Worm (Caenorhabditis elegans) whole organism, late embryonic: ENCODE measurements around the gene C10G8.4.

Experiments
- C08G9.2 ChIP-seq: sonication (generic microtip); optimal IDR thresholded peaks from 2 replicates; lab custom pipeline; 2016; ENCODE audit warnings: mild to moderate bottlenecking, missing genetic modification characterization, moderate library complexity, missing compliant biosample characterization
- C38D4.7 ChIP-seq: fragments of 200-800 bp; sonication (Bioruptor generic); optimal IDR thresholded peaks from 2 replicates; lab custom pipeline; 2018; ENCODE audit warnings: mild to moderate bottlenecking, missing genetic modification characterization, moderate library complexity, missing compliant biosample characterization
- ceh-18 ChIP-seq: sonication (generic microtip); optimal IDR thresholded peaks from 2 replicates; lab custom pipeline; 2016; ENCODE audit warnings: missing genetic modification characterization, missing compliant biosample characterization
- ceh-9 ChIP-seq: sonication (generic microtip); optimal IDR thresholded peaks from 2 replicates; lab custom pipeline; 2016; ENCODE audit warnings: mild to moderate bottlenecking, missing genetic modification characterization, inconsistent platforms, missing compliant biosample characterization
- nhr-11 ChIP-seq: fragments of 150-350 bp; optimal IDR thresholded peaks from 2 replicates; lab custom pipeline; 2014; ENCODE audit warnings: missing biosample characterization, missing genetic modification characterization
- pax-1 ChIP-seq: fragments of 150-350 bp; optimal IDR thresholded peaks from 2 replicates; lab custom pipeline; 2014; ENCODE audit warnings: missing biosample characterization, missing genetic modification characterization
- tbx-7 ChIP-seq: sonication (generic microtip); optimal IDR thresholded peaks from 2 replicates; lab custom pipeline; 2016; ENCODE audit warnings: missing genotype, missing genetic modification characterization, missing compliant biosample characterization
- unc-55 ChIP-seq: sonication (generic microtip); optimal IDR thresholded peaks from 2 replicates; lab custom pipeline; 2017; ENCODE audit warnings: missing biosample characterization, missing genetic modification reagents, missing genetic modification characterization

- no peak for TF ChIP-seq pax-1 (tag; lab: Kevin White, UChicago)
- TF ChIP-seq ceh-9 (tag; lab: Kevin White, UChicago) = no peak
- no peak for TF ChIP-seq unc-55
- no peak for TF ChIP-seq C08G9.2 (tag; lab: Kevin White, UChicago)
- no peak for TF ChIP-seq tbx-7 (tag; lab: Kevin White, UChicago)
- no peak for TF ChIP-seq ceh-18
- no peak for TF ChIP-seq nhr-11 (tag; lab: Kevin White, UChicago)
- TF ChIP-seq C38D4.7 (GFP tag; lab: Kevin White, UChicago) = no peak
Observed at ce11 chrV:5265581-5265980, 46.2 kb upstream of the C10G8.4 start, which contains the start of the genes srt-69 and B0238.12.
